Fruit fly (Drosophila melanogaster): Measurements from ENCODE around the gene Septin1.
A peak's percentile ranks its signal among the peaks of the same experiment; 100 is the strongest.

The Septin1 gene

DNA sequence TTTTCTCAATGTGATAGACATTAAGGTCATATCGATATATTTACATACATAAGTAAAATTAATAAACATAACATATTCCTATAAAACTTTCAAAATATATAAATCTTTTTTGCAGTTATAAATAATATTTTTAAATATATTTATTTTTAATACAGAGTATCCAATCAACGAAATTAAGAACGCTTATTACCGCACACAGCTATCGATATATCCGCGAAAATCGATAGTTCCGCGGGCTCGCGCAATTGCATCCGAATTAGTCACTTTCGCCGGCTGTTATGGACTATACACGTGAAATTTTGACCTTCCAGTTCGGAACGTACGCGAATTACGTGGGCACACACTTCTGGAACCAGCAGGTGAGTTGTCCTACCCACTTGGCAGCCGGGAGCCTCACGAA is 30.6 kb downstream of the Septin1 start, which contains the start of gene mst (continued):
- TF ChIP-seq CG6254 (GFP tag; optimal IDR thresholded peaks at IDR 0.05): no peak
- TF ChIP-seq CG13287 (GFP tag; IDR thresholded peaks at IDR 0.05; ENCODE audit: partially characterized antibody): peak; percentile 78
- no peak for TF ChIP-seq cg (GFP tag; optimal IDR thresholded peaks at IDR 0.05)
- no peak for TF ChIP-seq CG10209 (GFP tag; optimal IDR thresholded peaks at IDR 0.05)
- no peak for TF ChIP-seq corto (GFP tag; optimal IDR thresholded peaks at IDR 0.05)
- no peak for TF ChIP-seq Med (GFP tag)
- no peak for TF ChIP-seq CG9215 (GFP tag; IDR thresholded peaks at IDR 0.05)
- TF ChIP-seq CG17802 (tag; optimal IDR thresholded peaks at IDR 0.05): no peak
- TF ChIP-seq fd3F (GFP tag; optimal IDR thresholded peaks at IDR 0.05): no peak
- no peak for TF ChIP-seq Poxn (GFP tag; IDR thresholded peaks at IDR 0.05)
- no peak for TF ChIP-seq seq (GFP tag; IDR thresholded peaks at IDR 0.05)
- TF ChIP-seq Deaf1 (tag; optimal IDR thresholded peaks at IDR 0.05): no peak
- TF ChIP-seq Antp (GFP tag; optimal IDR thresholded peaks at IDR 0.05): no peak
- TF ChIP-seq grau (tag; optimal IDR thresholded peaks at IDR 0.05): no peak
- no peak for TF ChIP-seq Doc2 (GFP tag; IDR thresholded peaks at IDR 0.05)
- no peak for TF ChIP-seq unpg (GFP tag; optimal IDR thresholded peaks at IDR 0.05)
- no peak for TF ChIP-seq gce (GFP tag; IDR thresholded peaks at IDR 0.05)
- no peak for TF ChIP-seq CG8388 (GFP tag; optimal IDR thresholded peaks at IDR 0.05)
- no peak for TF ChIP-seq crc (GFP tag; optimal IDR thresholded peaks at IDR 0.05)
- TF ChIP-seq E2f2 (GFP tag; IDR thresholded peaks at IDR 0.05): peak; percentile 69
- peak; percentile 70 for TF ChIP-seq CG34224 (GFP tag; IDR thresholded peaks at IDR 0.05; ENCODE audit: partially characterized antibody)
- TF ChIP-seq CG11456 (GFP tag; IDR thresholded peaks at IDR 0.05): no peak
- no peak for TF ChIP-seq fu2 (GFP tag; optimal IDR thresholded peaks at IDR 0.05)
- TF ChIP-seq Ptx1 (GFP tag; IDR thresholded peaks at IDR 0.05): no peak
- TF ChIP-seq tap (tag; optimal IDR thresholded peaks at IDR 0.05): no peak
- no peak for TF ChIP-seq Bdp1 (GFP tag; optimal IDR thresholded peaks at IDR 0.05)
- TF ChIP-seq ro (GFP tag; IDR thresholded peaks at IDR 0.05): no peak
- no peak for TF ChIP-seq CG12769 (tag; optimal IDR thresholded peaks at IDR 0.05)
- no peak for TF ChIP-seq mld (GFP tag; IDR thresholded peaks at IDR 0.05; ENCODE audit: partially characterized antibody)
- TF ChIP-seq CG1832 (GFP tag; optimal IDR thresholded peaks at IDR 0.05): no peak
- no peak for TF ChIP-seq trem (tag; optimal IDR thresholded peaks at IDR 0.05)
- TF ChIP-seq CG43689 (GFP tag; IDR thresholded peaks at IDR 0.05): no peak
- no peak for TF ChIP-seq Nf-YB (GFP tag; optimal IDR thresholded peaks at IDR 0.05)
- TF ChIP-seq ERR (GFP tag; optimal IDR thresholded peaks at IDR 0.05): no peak
- TF ChIP-seq chinmo (GFP tag; IDR thresholded peaks at IDR 0.05; ENCODE audit: partially characterized antibody): 0 out of 4 replicates have a peak, but pooled peaks have one; percentile 40
- no peak for TF ChIP-seq CG10462 (GFP tag; optimal IDR thresholded peaks at IDR 0.05)
- TF ChIP-seq CG13894 (tag; optimal IDR thresholded peaks at IDR 0.05): no peak
- no peak for TF ChIP-seq chm (GFP tag; IDR thresholded peaks at IDR 0.05)
- no peak for TF ChIP-seq aop (GFP tag; IDR thresholded peaks at IDR 0.05)
- no peak for TF ChIP-seq sima (GFP tag; optimal IDR thresholded peaks at IDR 0.05)
- no peak for TF ChIP-seq CG17328 (GFP tag; IDR thresholded peaks at IDR 0.05)

DNA sequence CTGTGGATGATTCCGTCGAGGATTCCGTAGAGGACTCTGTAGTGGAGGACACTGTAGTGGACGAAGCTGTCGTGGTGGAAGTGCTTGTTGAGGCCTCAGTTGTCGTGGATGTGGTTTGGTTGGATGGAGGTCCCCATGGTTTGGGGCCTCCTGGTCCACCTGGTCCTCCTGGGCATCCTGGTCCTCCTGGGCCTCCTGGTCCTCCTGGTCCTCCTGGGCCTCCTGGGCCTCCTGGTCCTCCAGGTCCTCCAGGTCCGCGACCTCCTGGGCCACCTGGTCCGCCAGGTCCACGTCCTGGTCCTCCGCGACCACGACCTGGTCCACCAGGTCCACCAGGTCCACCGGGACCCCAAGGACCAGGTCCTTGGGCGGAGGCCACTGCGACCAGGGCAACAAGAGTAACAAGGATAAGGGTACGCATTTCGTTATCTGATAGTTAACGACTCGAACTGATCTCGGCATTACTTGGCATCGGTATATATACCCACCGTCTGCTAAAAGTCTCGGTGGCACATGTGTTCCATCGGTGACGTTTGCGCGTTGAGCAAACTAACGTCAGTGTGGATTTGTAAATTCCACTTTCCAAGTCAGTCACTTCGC is 38.9 kb downstream of the Septin1 start, which contains the start of gene lcs:
TSS of gene lcs (minus strand) at position 457 of the 600 bp plus-strand sequence.
- TF ChIP-seq Hr39 (optimal IDR thresholded peaks at IDR 0.05): peak; percentile 82
- no peak for TF ChIP-seq Doc3 (GFP tag; IDR thresholded peaks at IDR 0.05; ENCODE audit: partially characterized antibody)

Data from whole organism, embryonic.